Worm (Caenorhabditis elegans) whole organism, L4/young adult: ENCODE results near the gene arp-6.

Source experiments
- dao-5 ChIP-seq: sonication (generic microtip); optimal IDR thresholded peaks from 2 replicates; lab custom pipeline; 2016; ENCODE audit warnings: missing genotype, missing genetic modification characterization, moderate library complexity, missing compliant biosample characterization
- him-1 ChIP-seq: sonication (generic microtip); optimal IDR thresholded peaks from 2 replicates; lab custom pipeline; 2016; ENCODE audit warnings: missing genotype, missing genetic modification reagents, missing genetic modification characterization, missing compliant biosample characterization

- no peak for TF ChIP-seq dao-5 (tag; lab: Kevin White, UChicago)
- TF ChIP-seq him-1 (tag; lab: Kevin White, UChicago) = no peak
These were observed 14.2 kb upstream of the arp-6 start for ce11 chrII:8051330-8051729.
